Fruit fly (Drosophila melanogaster) whole organism, embryonic: Measurements from ENCODE around the gene CG3123.

Source experiments
- ATbp ChIP-seq: fragments of 200-800 bp; sonication (Bioruptor generic); optimal IDR thresholded peaks from 2 replicates; lab custom pipeline; 2017; ENCODE audit warnings: missing biosample characterization, mild to moderate bottlenecking, missing genetic modification characterization, missing genetic modification reagents
- CG10147 ChIP-seq: fragments of 200-800 bp; sonication (Bioruptor generic); optimal IDR thresholded peaks from 2 replicates; lab custom pipeline; 2019; ENCODE audit warnings: missing biosample characterization, mild to moderate bottlenecking, missing genetic modification characterization, moderate library complexity
- CG10431 ChIP-seq: fragments of 200-800 bp; sonication (Bioruptor generic); optimal IDR thresholded peaks from 3 replicates; lab custom pipeline; 2018; ENCODE audit warnings: missing biosample characterization, mild to moderate bottlenecking, missing genetic modification characterization
- CG11696 ChIP-seq: fragments of 200-800 bp; sonication (Bioruptor generic); IDR thresholded peaks from 2 replicates; pipeline ENCODE4 v1.3.6; 2022; ENCODE audit warnings: missing biosample characterization, missing genetic modification characterization
- CG12155 ChIP-seq: fragments of 200-800 bp; sonication (Bioruptor generic); optimal IDR thresholded peaks from 3 replicates; lab custom pipeline; 2016; ENCODE audit warnings: missing biosample characterization, missing genetic modification characterization
- CG13894 ChIP-seq: fragments of 200-800 bp; sonication (Bioruptor generic); optimal IDR thresholded peaks from 3 replicates; lab custom pipeline; 2018; ENCODE audit warnings: missing biosample characterization, mild to moderate bottlenecking, missing genetic modification characterization, moderate library complexity
- CG14441 ChIP-seq: fragments of 200-800 bp; sonication (Bioruptor generic); IDR thresholded peaks from 2 replicates; pipeline ENCODE4 v1.3.6; 2022; ENCODE audit warnings: missing biosample characterization, missing genetic modification characterization
- CG14667 ChIP-seq: fragments of 200-800 bp; sonication (Bioruptor generic); IDR thresholded peaks from 2 replicates; pipeline ENCODE4 v1.3.6; 2022; ENCODE audit warnings: missing biosample characterization, missing genetic modification characterization
- CG14965 ChIP-seq: fragments of 200-800 bp; sonication (Bioruptor generic); optimal IDR thresholded peaks from 2 replicates; lab custom pipeline; 2016; ENCODE audit warnings: missing biosample characterization, missing genetic modification characterization, borderline replicate concordance
- CG15011 ChIP-seq: fragments of 200-800 bp; sonication (Bioruptor generic); optimal IDR thresholded peaks from 3 replicates; lab custom pipeline; 2018; ENCODE audit warnings: missing biosample characterization, mild to moderate bottlenecking, missing genetic modification characterization
- CG15269 ChIP-seq: fragments of 200-800 bp; sonication (Bioruptor generic); optimal IDR thresholded peaks from 2 replicates; lab custom pipeline; 2018; ENCODE audit warnings: missing biosample characterization, mild to moderate bottlenecking, missing genetic modification characterization, moderate library complexity
- CG1529 ChIP-seq: fragments of 200-800 bp; sonication (Bioruptor generic); optimal IDR thresholded peaks from 3 replicates; lab custom pipeline; 2018; ENCODE audit warnings: missing biosample characterization, missing genetic modification characterization
- CG16863 ChIP-seq: fragments of 200-800 bp; sonication (Bioruptor generic); optimal IDR thresholded peaks from 3 replicates; lab custom pipeline; 2016; ENCODE audit warnings: missing biosample characterization, missing genetic modification characterization
- CG17568 ChIP-seq: fragments of 200-800 bp; sonication (Bioruptor generic); optimal IDR thresholded peaks from 2 replicates; lab custom pipeline; 2018; ENCODE audit warnings: missing biosample characterization, mild to moderate bottlenecking, missing genetic modification characterization, moderate library complexity
- CG17912 ChIP-seq: fragments of 200-800 bp; sonication (Bioruptor generic); optimal IDR thresholded peaks from 2 replicates; lab custom pipeline; 2018; ENCODE audit warnings: missing biosample characterization, mild to moderate bottlenecking, missing genetic modification characterization
- CG2120 ChIP-seq: fragments of 200-800 bp; sonication (Bioruptor generic); optimal IDR thresholded peaks from 3 replicates; lab custom pipeline; 2016; ENCODE audit warnings: missing biosample characterization, missing genetic modification characterization
- CG3065 ChIP-seq: fragments of 200-800 bp; sonication (Bioruptor generic); optimal IDR thresholded peaks from 2 replicates; lab custom pipeline; 2016; ENCODE audit warnings: missing biosample characterization, missing genetic modification characterization
- CG32772 ChIP-seq: fragments of 200-800 bp; sonication (Bioruptor generic); IDR thresholded peaks from 2 replicates; pipeline ENCODE4 v1.3.6; 2022; ENCODE audit warnings: missing biosample characterization, missing genetic modification characterization
- CG34422 ChIP-seq: fragments of 200-800 bp; sonication (Bioruptor generic); IDR thresholded peaks from 3 replicates; pipeline ENCODE4 v1.3.6; 2022; ENCODE audit warnings: missing biosample characterization, missing genetic modification characterization
- CG3838 ChIP-seq: fragments of 200-800 bp; sonication (Bioruptor generic); optimal IDR thresholded peaks from 3 replicates; lab custom pipeline; 2016; ENCODE audit warnings: missing biosample characterization, missing genetic modification characterization
- CG5953 ChIP-seq: fragments of 200-800 bp; sonication (Bioruptor generic); IDR thresholded peaks from 2 replicates; pipeline ENCODE4 v1.3.6; 2022; ENCODE audit warnings: missing biosample characterization, missing genetic modification characterization
- CG6254 ChIP-seq: fragments of 200-800 bp; sonication (Bioruptor generic); optimal IDR thresholded peaks from 3 replicates; lab custom pipeline; 2017; ENCODE audit warnings: mild to moderate bottlenecking, missing biosample characterization, missing genetic modification reagents, missing genetic modification characterization
- CG8924 ChIP-seq: fragments of 200-800 bp; optimal IDR thresholded peaks from 3 replicates; lab custom pipeline; 2019; ENCODE audit warnings: missing biosample characterization, mild to moderate bottlenecking, missing genetic modification characterization, moderate library complexity
- Dek ChIP-seq: fragments of 200-800 bp; sonication (Bioruptor generic); optimal IDR thresholded peaks from 3 replicates; lab custom pipeline; 2019; ENCODE audit warnings: missing biosample characterization, mild to moderate bottlenecking, missing genetic modification characterization, moderate library complexity
- Doc2 ChIP-seq: fragments of 200-800 bp; sonication (Bioruptor generic); IDR thresholded peaks from 2 replicates; pipeline ENCODE4 v1.3.6; 2022; ENCODE audit warnings: missing biosample characterization, missing genetic modification characterization
- E2f1 ChIP-seq: fragments of 200-800 bp; sonication (Bioruptor generic); IDR thresholded peaks from 2 replicates; pipeline ENCODE4 v1.3.6; 2022; ENCODE audit warnings: missing biosample characterization, missing genetic modification characterization
- Elba2 ChIP-seq: fragments of 200-800 bp; sonication (Bioruptor generic); optimal IDR thresholded peaks from 3 replicates; lab custom pipeline; 2016; ENCODE audit warnings: missing biosample characterization, missing genetic modification characterization
- Ets97D ChIP-seq: fragments of 200-800 bp; sonication (Bioruptor generic); optimal IDR thresholded peaks from 3 replicates; lab custom pipeline; 2016; ENCODE audit warnings: missing biosample characterization, missing genetic modification characterization
- Kr ChIP-seq: fragments of 200-800 bp; sonication (Bioruptor generic); optimal IDR thresholded peaks from 2 replicates; lab custom pipeline; 2017; ENCODE audit warnings: missing biosample characterization, mild to moderate bottlenecking, missing genetic modification characterization
- NK7.1 ChIP-seq: fragments of 200-800 bp; sonication (Bioruptor generic); optimal IDR thresholded peaks from 3 replicates; lab custom pipeline; 2016; ENCODE audit warnings: missing biosample characterization, missing genetic modification characterization
- Nf-YC ChIP-seq: fragments of 200-800 bp; optimal IDR thresholded peaks from 3 replicates; lab custom pipeline; 2019; ENCODE audit warnings: missing biosample characterization, mild to moderate bottlenecking, missing genetic modification characterization, moderate library complexity
- Sry-δ ChIP-seq: fragments of 200-800 bp; sonication (Bioruptor generic); optimal IDR thresholded peaks from 2 replicates; lab custom pipeline; 2016; ENCODE audit warnings: missing biosample characterization, missing genetic modification characterization
- Vsx1 ChIP-seq: fragments of 200-800 bp; sonication (Bioruptor generic); optimal IDR thresholded peaks from 2 replicates; lab custom pipeline; 2017; ENCODE audit warnings: missing biosample characterization, mild to moderate bottlenecking, missing genetic modification characterization, missing genetic modification reagents
- bigmax ChIP-seq: fragments of 200-800 bp; sonication (Bioruptor generic); optimal IDR thresholded peaks from 2 replicates; lab custom pipeline; 2018; ENCODE audit warnings: missing biosample characterization, mild to moderate bottlenecking, missing genetic modification characterization
- br ChIP-seq: fragments of >200 bp; optimal IDR thresholded peaks from 2 replicates; lab custom pipeline; 2017
- chinmo ChIP-seq: fragments of 200-800 bp; sonication (Bioruptor generic); IDR thresholded peaks from 4 replicates; pipeline ENCODE4 v1.3.6; 2022; ENCODE audit warnings: missing biosample characterization, missing genetic modification characterization; ENCODE audit not compliant: partially characterized antibody
- croc ChIP-seq: fragments of 200-800 bp; sonication (Bioruptor generic); conservative IDR thresholded peaks from 3 replicates; pipeline ENCODE4 v1.3.6; 2022; ENCODE audit warnings: missing biosample characterization, missing genetic modification characterization
- dan ChIP-seq: fragments of 200-800 bp; sonication (Bioruptor generic); IDR thresholded peaks from 2 replicates; pipeline ENCODE4 v1.3.6; 2022; ENCODE audit warnings: missing biosample characterization, missing genetic modification characterization
- danr ChIP-seq: fragments of 200-800 bp; sonication (Bioruptor generic); IDR thresholded peaks from 2 replicates; pipeline ENCODE4 v1.3.6; 2022; ENCODE audit warnings: missing biosample characterization, missing genetic modification characterization
- gsb-n ChIP-seq: fragments of 200-800 bp; sonication (Bioruptor generic); optimal IDR thresholded peaks from 3 replicates; lab custom pipeline; 2018; ENCODE audit warnings: missing biosample characterization, mild to moderate bottlenecking, missing genetic modification characterization
- jing ChIP-seq: fragments of 200-800 bp; sonication (Bioruptor generic); optimal IDR thresholded peaks from 2 replicates; lab custom pipeline; 2018; ENCODE audit warnings: missing biosample characterization, mild to moderate bottlenecking, missing genetic modification characterization
- nerfin-1 ChIP-seq: fragments of 200-800 bp; sonication (Bioruptor generic); optimal IDR thresholded peaks from 3 replicates; lab custom pipeline; 2019; ENCODE audit warnings: missing biosample characterization, mild to moderate bottlenecking, missing genetic modification characterization, moderate library complexity
- pita ChIP-seq: fragments of 200-800 bp; sonication (Bioruptor generic); optimal IDR thresholded peaks from 2 replicates; lab custom pipeline; 2017; ENCODE audit warnings: missing biosample characterization, mild to moderate bottlenecking, missing genetic modification characterization
- rib ChIP-seq: fragments of 200-800 bp; sonication (Bioruptor generic); IDR thresholded peaks from 2 replicates; pipeline ENCODE4 v1.3.6; 2022; ENCODE audit warnings: missing biosample characterization, missing genetic modification characterization
- ro ChIP-seq: fragments of 200-800 bp; sonication (Bioruptor generic); IDR thresholded peaks from 2 replicates; pipeline ENCODE4 v1.3.6; 2022; ENCODE audit warnings: missing biosample characterization, missing genetic modification characterization
- seq ChIP-seq: fragments of 200-800 bp; sonication (Bioruptor generic); IDR thresholded peaks from 2 replicates; pipeline ENCODE4 v1.3.6; 2022; ENCODE audit warnings: missing biosample characterization, missing genetic modification characterization
- toy ChIP-seq: fragments of 200-800 bp; sonication (Bioruptor generic); IDR thresholded peaks from 2 replicates; pipeline ENCODE4 v1.3.6; 2022; ENCODE audit warnings: missing biosample characterization, missing genetic modification characterization
- trem ChIP-seq: fragments of 200-800 bp; optimal IDR thresholded peaks from 3 replicates; lab custom pipeline; 2019; ENCODE audit warnings: missing biosample characterization, mild to moderate bottlenecking, missing genetic modification characterization, moderate library complexity
- tup ChIP-seq: fragments of 200-800 bp; sonication (Bioruptor generic); optimal IDR thresholded peaks from 2 replicates; lab custom pipeline; 2016; ENCODE audit warnings: missing biosample characterization, mild to moderate bottlenecking, missing genetic modification characterization, moderate library complexity
- zfh1 ChIP-seq: fragments of 200-800 bp; sonication (Bioruptor generic); IDR thresholded peaks from 3 replicates; pipeline ENCODE4 v1.3.6; 2022; ENCODE audit warnings: missing biosample characterization, missing genetic modification characterization

CG3123 gene

dm6 chr2L:2855773-2856615 is 30.7 kb upstream of the CG3123 start, which contains the start of the genes CG3104 and RpS21 (continued):
- TF ChIP-seq CG3838 (GFP tag; lab: Kevin White, UChicago) (peak; percentile 77), rib (GFP tag; lab: Robert Waterston, UW) (peak; percentile 31; the same call in 1 of the 2 replicates), Doc2 (GFP tag; lab: Robert Waterston, UW) (no peak; the same call in none of the 2 replicates), gsb-n (peak; percentile 76), CG15269 (peak; percentile 72), Ets97D (GFP tag; lab: Kevin White, UChicago) (peak; percentile 98), CG6254 (GFP tag; lab: Kevin White, UChicago) (peak; percentile 46), Kr (GFP tag; lab: Kevin White, UChicago) (peak; percentile 39), CG12155 (GFP tag; lab: Kevin White, UChicago) (peak; percentile 87), Elba2 (GFP tag; lab: Kevin White, UChicago) (no peak), Nf-YC (tag; lab: Kevin White, UChicago) (peak; percentile 78), CG11696 (peak; percentile 66), CG14965 (GFP tag; lab: Kevin White, UChicago) (no peak), E2f1 (peak; percentile 82), jing (peak; percentile 39), CG3065 (GFP tag; lab: Kevin White, UChicago) (peak; percentile 57), CG16863 (GFP tag; lab: Kevin White, UChicago) (peak; percentile 83), pita (GFP tag; lab: Kevin White, UChicago) (no peak), Vsx1 (GFP tag; lab: Kevin White, UChicago) (peak; percentile 74), trem (peak; percentile 82), CG17912 (GFP tag; lab: Kevin White, UChicago) (peak; percentile 92), br (lab: Kevin White, UChicago) (no peak), bigmax (GFP tag; lab: Kevin White, UChicago) (peak; percentile 63), CG8924 (tag; lab: Kevin White, UChicago) (peak; percentile 60), CG32772 (GFP tag; lab: Robert Waterston, UW) (peak; percentile 88), croc (peak; percentile 58), tup (GFP tag; lab: Kevin White, UChicago) (peak; percentile 63), CG5953 (GFP tag; lab: Robert Waterston, UW) (peak; percentile 92), NK7.1 (GFP tag; lab: Kevin White, UChicago) (peak; percentile 73), CG14667 (GFP tag; lab: Robert Waterston, UW) (peak; percentile 86), CG17568 (GFP tag; lab: Kevin White, UChicago) (peak; percentile 75), ATbp (GFP tag; lab: Kevin White, UChicago) (peak; percentile 83), Sry-δ (GFP tag; lab: Kevin White, UChicago) (peak; percentile 59), dan (no peak), CG13894 (tag; lab: Kevin White, UChicago) (peak; percentile 73), nerfin-1 (tag; lab: Kevin White, UChicago) (peak; percentile 76), CG14441 (GFP tag; lab: Robert Waterston, UW) (peak; percentile 88), toy (GFP tag; lab: Robert Waterston, UW) (peak; percentile 80; the same call in 1 of the 2 replicates), CG34422 (peak; percentile 94), CG10431 (GFP tag; lab: Kevin White, UChicago) (peak; percentile 93), CG2120 (GFP tag; lab: Kevin White, UChicago) (peak; percentile 73), danr (GFP tag; lab: Robert Waterston, UW) (peak; percentile 61), ro (peak; percentile 76), zfh1 (GFP tag; lab: Robert Waterston, UW) (peak; percentile 93), CG15011 (GFP tag; lab: Kevin White, UChicago) (peak; percentile 86), seq (GFP tag; lab: Robert Waterston, UW) (no peak), chinmo (GFP tag; lab: Robert Waterston, UW) (no peak), CG1529 (GFP tag; lab: Kevin White, UChicago) (peak; percentile 74), CG10147 (peak; percentile 73), Dek (tag; lab: Kevin White, UChicago) (peak; percentile 71)
